Worm (Caenorhabditis elegans) whole organism, midembryonic: Measurements from ENCODE around the gene daf-4.

Experiments
- T22C8.4 ChIP-seq: fragments of 200-800 bp; sonication (Bioruptor generic); IDR thresholded peaks from 2 replicates; pipeline ENCODE4 v1.3.6; 2022; ENCODE audit warnings: missing genetic modification characterization, missing compliant biosample characterization
- cog-1 ChIP-seq: sonication (generic microtip); optimal IDR thresholded peaks from 2 replicates; lab custom pipeline; 2016; ENCODE audit warnings: missing genetic modification characterization, missing compliant biosample characterization
- flt-1 ChIP-seq: fragments of 200-800 bp; sonication (Bioruptor generic); IDR thresholded peaks from 2 replicates; pipeline ENCODE4 v1.3.6; 2022; ENCODE audit warnings: missing genetic modification characterization, missing compliant biosample characterization
- klf-2 ChIP-seq: fragments of 200-800 bp; sonication (Bioruptor generic); conservative IDR thresholded peaks from 2 replicates; pipeline ENCODE4 v1.3.6; 2022; ENCODE audit warnings: missing genetic modification reagents, missing genetic modification characterization, missing compliant biosample characterization
- med-1 ChIP-seq: sonication (generic microtip); optimal IDR thresholded peaks from 2 replicates; lab custom pipeline; 2017; ENCODE audit warnings: missing genetic modification characterization, mild to moderate bottlenecking, missing compliant biosample characterization, antibody characterized with exemption, missing genetic modification reagents; ENCODE audit not compliant: insufficient read depth
- ref-1 ChIP-seq: fragments of 200-800 bp; sonication (Bioruptor generic); conservative IDR thresholded peaks from 2 replicates; pipeline ENCODE4 v1.3.6; 2022; ENCODE audit warnings: missing genetic modification reagents, missing genetic modification characterization, missing compliant biosample characterization
- tab-1 ChIP-seq: fragments of 200-800 bp; sonication (Bioruptor generic); IDR thresholded peaks from 2 replicates; pipeline ENCODE4 v1.3.6; 2022; ENCODE audit warnings: missing genetic modification characterization, missing compliant biosample characterization
- ztf-23 ChIP-seq: fragments of 200-800 bp; sonication (Bioruptor generic); IDR thresholded peaks from 2 replicates; pipeline ENCODE4 v1.3.6; 2022; ENCODE audit warnings: missing genetic modification reagents, missing genetic modification characterization, missing compliant biosample characterization
- ztf-29 ChIP-seq: fragments of 200-800 bp; sonication (Bioruptor generic); IDR thresholded peaks from 2 replicates; pipeline ENCODE4 v1.3.6; 2022; ENCODE audit warnings: missing genetic modification reagents, missing genetic modification characterization, missing compliant biosample characterization

daf-4 gene

DNA sequence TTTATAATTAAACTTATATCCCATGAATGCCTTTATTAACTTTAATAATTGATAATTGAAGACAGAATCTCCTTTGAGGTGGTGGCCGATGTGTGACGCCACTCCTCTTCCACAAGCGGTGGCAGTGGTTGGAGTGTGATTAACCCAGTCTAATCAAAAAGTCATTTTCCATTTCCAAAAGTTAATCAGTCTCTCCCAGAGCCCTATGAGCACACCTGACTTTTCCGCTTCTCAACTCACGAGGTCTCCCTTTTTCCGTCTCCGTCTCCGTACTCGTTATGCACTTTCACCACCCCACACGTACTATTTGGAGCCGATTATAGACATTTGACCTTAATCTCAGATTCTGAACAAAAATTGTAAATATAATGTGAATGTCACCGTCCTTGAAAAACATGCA lies 17.8 kb downstream of the daf-4 start:
- TF ChIP-seq klf-2 (GFP tag; lab: Robert Waterston, UW) (no peak), ztf-23 (GFP tag; lab: Robert Waterston, UW) (no peak), med-1 (GFP tag; lab: Kevin White, UChicago) (no peak), ref-1 (GFP tag; lab: Robert Waterston, UW) (no peak), cog-1 (no peak), T22C8.4 (GFP tag; lab: Robert Waterston, UW) (no peak), ztf-29 (GFP tag; lab: Robert Waterston, UW) (no peak), tab-1 (no peak), flt-1 (no peak)

DNA sequence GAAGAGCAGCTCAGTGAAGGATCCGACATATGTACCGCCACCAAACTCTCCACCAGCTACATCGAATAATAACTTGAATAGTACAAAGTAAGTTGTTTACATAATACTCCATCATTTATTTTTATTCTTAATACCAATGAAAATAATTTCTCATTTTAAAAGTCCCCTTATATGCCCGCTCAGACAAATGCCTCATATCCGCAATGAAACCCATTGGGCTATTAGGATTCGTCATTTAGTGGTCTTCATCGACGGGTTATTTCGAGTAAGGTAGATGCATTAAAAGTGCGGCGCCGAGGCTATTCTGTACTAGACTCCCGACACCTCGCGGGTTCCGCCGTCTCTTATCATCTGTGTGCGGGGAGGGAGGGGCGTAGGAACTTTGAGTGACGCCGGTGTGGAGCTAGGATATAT lies 28.8 kb downstream of the daf-4 start:
- TF ChIP-seq ztf-23 (GFP tag; lab: Robert Waterston, UW) (0 out of 2 replicates have a peak, but pooled peaks have one; percentile 13), med-1 (GFP tag; lab: Kevin White, UChicago) (no peak)

DNA sequence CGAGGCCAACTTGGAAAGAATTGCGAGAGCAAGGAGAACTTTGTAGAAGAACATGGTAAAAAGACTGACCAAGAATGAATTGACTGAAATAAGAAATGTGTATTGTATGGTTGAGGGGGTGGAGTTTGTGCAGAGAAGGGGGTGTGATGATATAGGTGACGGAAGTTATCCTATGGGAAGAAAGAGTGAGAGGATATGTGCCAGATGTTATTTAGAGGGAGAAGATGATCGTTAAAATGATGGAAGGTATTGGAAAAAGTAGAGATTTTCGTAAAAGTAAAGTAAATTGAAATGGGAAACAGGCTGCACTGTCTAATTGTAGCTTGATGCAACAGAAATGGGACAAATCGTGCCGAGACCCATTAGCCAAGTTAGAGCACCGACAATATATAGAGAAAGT lies 32.0 kb downstream of the daf-4 start, which contains the start of gene sdz-21:
Gene sdz-21 (minus strand): TSS at position 101 of the 400 bp plus-strand sequence.
- TF ChIP-seq tab-1, result no peak
- no peak for TF ChIP-seq ztf-23 (GFP tag; lab: Robert Waterston, UW)
- no peak for TF ChIP-seq T22C8.4 (GFP tag; lab: Robert Waterston, UW)
- no peak for TF ChIP-seq ztf-29 (GFP tag; lab: Robert Waterston, UW)
- TF ChIP-seq ref-1 (GFP tag; lab: Robert Waterston, UW), result no peak
- no peak for TF ChIP-seq klf-2 (GFP tag; lab: Robert Waterston, UW)
- TF ChIP-seq cog-1, result no peak
- no peak for TF ChIP-seq med-1 (GFP tag; lab: Kevin White, UChicago)
- no peak for TF ChIP-seq flt-1

DNA sequence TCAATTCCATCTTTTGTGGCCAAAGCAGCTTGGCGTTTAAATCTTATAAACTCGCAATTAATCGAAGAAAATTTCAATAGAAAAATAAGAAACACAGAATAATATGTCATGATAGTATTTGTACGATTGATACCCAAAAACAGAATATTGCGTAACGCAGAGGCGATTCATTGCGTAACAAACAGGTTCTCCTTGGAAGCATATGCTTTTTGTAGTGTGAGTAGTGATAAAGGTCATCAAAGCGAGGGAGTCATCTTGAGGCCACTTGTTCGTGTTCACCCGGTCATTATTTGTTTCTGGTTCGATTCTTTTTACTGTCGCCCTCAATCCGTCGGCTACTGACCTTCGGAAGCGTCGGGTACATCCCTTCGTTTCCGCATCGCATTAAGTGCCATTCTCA lies 36.0 kb downstream of the daf-4 start, which contains the start of gene F54E7.6:
Gene F54E7.6 (minus strand): TSS at position 110 of the 400 bp plus-strand sequence.
- no peak for TF ChIP-seq klf-2 (GFP tag; lab: Robert Waterston, UW)
- TF ChIP-seq tab-1, result no peak
- TF ChIP-seq ztf-23 (GFP tag; lab: Robert Waterston, UW), result no peak
- TF ChIP-seq ztf-29 (GFP tag; lab: Robert Waterston, UW), result no peak
- TF ChIP-seq ref-1 (GFP tag; lab: Robert Waterston, UW), result no peak
- TF ChIP-seq flt-1, result no peak
- TF ChIP-seq cog-1, result no peak
- no peak for TF ChIP-seq T22C8.4 (GFP tag; lab: Robert Waterston, UW)
- TF ChIP-seq med-1 (GFP tag; lab: Kevin White, UChicago), result no peak

DNA sequence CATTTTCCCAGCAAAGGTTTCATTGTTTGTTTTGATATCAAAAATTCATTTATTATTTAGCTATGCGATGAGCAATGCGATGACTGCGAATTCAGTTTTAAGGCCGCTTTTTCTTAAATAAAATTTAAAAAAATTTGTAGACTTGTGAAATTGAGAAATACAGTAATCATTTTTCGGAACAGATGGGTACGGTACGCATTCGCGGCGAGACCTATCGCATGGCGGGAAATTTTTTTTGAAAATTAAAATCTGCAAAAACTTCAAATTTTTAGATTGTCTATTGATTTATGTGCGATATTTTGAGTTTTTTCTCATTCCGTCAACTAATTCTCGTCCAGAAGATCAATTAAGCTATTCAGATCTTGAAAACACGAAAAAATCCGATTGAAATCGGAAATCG lies 38.6 kb downstream of the daf-4 start:
- no peak for TF ChIP-seq tab-1
- TF ChIP-seq T22C8.4 (GFP tag; lab: Robert Waterston, UW), result no peak
- TF ChIP-seq ztf-23 (GFP tag; lab: Robert Waterston, UW), result no peak
- TF ChIP-seq flt-1, result no peak
- no peak for TF ChIP-seq cog-1
- no peak for TF ChIP-seq med-1 (GFP tag; lab: Kevin White, UChicago)
- TF ChIP-seq ztf-29 (GFP tag; lab: Robert Waterston, UW), result no peak
- no peak for TF ChIP-seq ref-1 (GFP tag; lab: Robert Waterston, UW)
- TF ChIP-seq klf-2 (GFP tag; lab: Robert Waterston, UW), result no peak

DNA sequence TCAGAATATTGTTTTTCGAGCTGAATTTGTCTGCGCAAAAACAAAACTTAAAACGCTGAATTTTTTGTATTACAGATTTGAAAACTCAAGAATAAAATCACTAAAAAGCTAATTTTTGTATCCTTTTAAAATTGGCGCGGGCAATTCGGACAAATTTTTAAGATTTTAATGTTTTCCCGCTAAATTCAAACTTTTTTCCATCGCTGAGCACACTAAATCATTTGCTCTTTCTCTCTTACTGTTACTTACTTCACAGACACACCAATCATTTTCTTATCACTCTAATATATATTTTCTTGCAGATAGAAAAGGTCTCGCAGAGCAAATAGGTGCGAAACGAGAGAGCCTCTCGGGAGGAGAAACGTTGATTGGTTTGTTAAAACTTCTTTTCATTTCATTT lies 39.0 kb downstream of the daf-4 start, which contains the start of gene par-3:
Gene par-3 (plus strand): TSS at position 301 of the 400 bp plus-strand sequence.
- TF ChIP-seq ztf-29 (GFP tag; lab: Robert Waterston, UW) (no peak), cog-1 (no peak), T22C8.4 (GFP tag; lab: Robert Waterston, UW) (no peak), flt-1 (no peak), klf-2 (GFP tag; lab: Robert Waterston, UW) (no peak), ref-1 (GFP tag; lab: Robert Waterston, UW) (no peak), ztf-23 (GFP tag; lab: Robert Waterston, UW) (no peak), tab-1 (no peak), med-1 (GFP tag; lab: Kevin White, UChicago) (no peak)

DNA sequence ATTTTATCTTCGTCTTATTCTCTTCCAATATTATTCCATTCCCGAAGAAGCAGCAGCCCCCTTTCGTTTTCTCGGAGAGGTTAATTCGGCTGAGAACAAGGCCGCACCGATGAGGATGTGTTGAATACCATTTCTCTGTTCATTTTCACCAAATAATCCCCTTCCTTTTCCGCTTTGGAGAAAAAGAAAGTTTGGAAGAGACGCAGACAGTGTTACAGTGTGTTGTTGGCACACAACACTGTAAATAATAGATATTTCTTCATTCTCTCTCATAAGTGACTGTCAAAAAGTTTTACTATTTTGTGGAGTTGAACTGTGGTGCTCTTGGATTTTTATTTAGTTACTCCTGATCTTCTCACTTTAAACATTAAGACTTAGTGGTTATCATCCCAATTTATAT lies 40.3 kb downstream of the daf-4 start:
- no peak for TF ChIP-seq klf-2 (GFP tag; lab: Robert Waterston, UW)
- no peak for TF ChIP-seq med-1 (GFP tag; lab: Kevin White, UChicago)
- no peak for TF ChIP-seq ref-1 (GFP tag; lab: Robert Waterston, UW)
- no peak for TF ChIP-seq ztf-23 (GFP tag; lab: Robert Waterston, UW)
- TF ChIP-seq tab-1, result no peak
- TF ChIP-seq T22C8.4 (GFP tag; lab: Robert Waterston, UW), result no peak

DNA sequence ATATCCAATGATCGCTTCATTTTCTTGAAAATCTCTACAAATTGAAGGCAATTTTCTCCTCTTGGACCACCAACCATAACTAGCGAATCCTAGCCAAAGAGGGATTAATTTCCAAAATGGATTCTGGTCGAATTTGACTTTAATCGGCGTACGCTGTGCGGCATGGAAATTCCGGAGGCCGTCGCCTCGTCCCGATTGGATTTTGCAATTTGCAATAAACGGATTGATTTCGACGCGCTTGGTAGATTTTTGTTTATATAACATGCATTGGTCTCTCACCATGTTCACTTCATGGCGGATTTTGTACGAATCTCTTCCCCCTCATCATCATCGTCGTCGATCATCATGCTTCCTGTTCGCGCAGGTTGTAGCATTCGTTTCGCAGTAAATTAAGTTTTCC lies 40.8 kb downstream of the daf-4 start:
- TF ChIP-seq ztf-23 (GFP tag; lab: Robert Waterston, UW) (no peak), tab-1 (no peak), cog-1 (no peak), ref-1 (GFP tag; lab: Robert Waterston, UW) (no peak), med-1 (GFP tag; lab: Kevin White, UChicago) (no peak), flt-1 (no peak), ztf-29 (GFP tag; lab: Robert Waterston, UW) (no peak), klf-2 (GFP tag; lab: Robert Waterston, UW) (no peak), T22C8.4 (GFP tag; lab: Robert Waterston, UW) (no peak)

DNA sequence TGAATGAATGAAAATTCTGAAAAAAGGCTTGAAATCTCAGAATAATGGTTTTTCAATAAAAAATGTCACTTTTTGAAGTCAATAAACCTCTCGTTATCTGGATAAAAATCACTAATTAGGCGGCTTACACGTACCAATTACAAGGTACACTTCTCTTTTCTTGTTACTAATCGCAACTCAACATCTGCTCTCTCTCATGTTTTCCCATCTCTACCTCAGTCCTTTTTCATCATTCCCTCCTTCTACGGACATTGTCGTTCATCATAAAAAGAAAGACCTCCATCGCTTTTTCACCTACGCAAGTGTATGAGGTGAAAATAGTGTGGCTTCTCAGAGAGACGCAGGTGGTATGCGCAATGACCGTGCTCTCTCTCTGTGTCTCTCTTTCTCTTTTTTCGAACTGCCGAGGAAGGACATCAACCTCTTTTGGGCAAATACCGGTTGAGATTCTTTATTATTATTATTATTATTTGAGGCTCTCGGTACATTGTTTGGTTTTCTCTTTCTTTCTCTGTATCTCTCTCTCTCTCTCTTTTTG lies 43.1 kb downstream of the daf-4 start:
- TF ChIP-seq cog-1 (peak; percentile 68), med-1 (GFP tag; lab: Kevin White, UChicago) (no peak)

DNA sequence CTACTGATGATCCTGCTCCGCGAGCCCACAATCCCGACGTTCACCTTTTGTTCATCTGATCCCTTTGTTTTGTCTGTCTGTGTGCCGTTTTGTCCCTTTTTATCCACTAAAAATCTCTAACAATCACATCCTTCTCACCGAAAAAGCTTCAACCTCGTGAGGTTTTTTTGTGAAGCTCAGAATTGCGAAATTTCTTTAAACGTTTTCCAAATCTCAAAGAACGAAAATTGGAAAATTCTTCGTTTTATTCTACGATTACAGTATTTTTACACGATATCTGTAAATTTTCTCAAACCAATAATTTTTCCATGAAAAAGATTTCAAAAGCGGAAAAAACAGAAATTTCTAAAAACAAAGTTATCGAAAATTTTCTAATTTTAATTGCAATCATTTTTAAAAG lies 49.3 kb downstream of the daf-4 start:
- no peak for TF ChIP-seq med-1 (GFP tag; lab: Kevin White, UChicago)
- TF ChIP-seq ref-1 (GFP tag; lab: Robert Waterston, UW), result no peak
- no peak for TF ChIP-seq ztf-23 (GFP tag; lab: Robert Waterston, UW)
- TF ChIP-seq ztf-29 (GFP tag; lab: Robert Waterston, UW), result no peak
- no peak for TF ChIP-seq flt-1
- TF ChIP-seq cog-1, result no peak
- no peak for TF ChIP-seq tab-1
- no peak for TF ChIP-seq T22C8.4 (GFP tag; lab: Robert Waterston, UW)
- no peak for TF ChIP-seq klf-2 (GFP tag; lab: Robert Waterston, UW)
